Worm (Caenorhabditis elegans) whole organism, midembryonic: Measurements from ENCODE around the gene T13C5.9.
A peak's percentile ranks its signal among the peaks of the same experiment; 100 is the strongest.

Experiments used
- T22C8.4 ChIP-seq: fragments of 200-800 bp; sonication (Bioruptor generic); IDR thresholded peaks from 2 replicates; pipeline ENCODE4 v1.3.6; 2022; ENCODE audit warnings: missing genetic modification characterization, missing compliant biosample characterization
- cog-1 ChIP-seq: sonication (generic microtip); optimal IDR thresholded peaks from 2 replicates; lab custom pipeline; 2016; ENCODE audit warnings: missing genetic modification characterization, missing compliant biosample characterization
- flt-1 ChIP-seq: fragments of 200-800 bp; sonication (Bioruptor generic); IDR thresholded peaks from 2 replicates; pipeline ENCODE4 v1.3.6; 2022; ENCODE audit warnings: missing genetic modification characterization, missing compliant biosample characterization
- klf-2 ChIP-seq: fragments of 200-800 bp; sonication (Bioruptor generic); conservative IDR thresholded peaks from 2 replicates; pipeline ENCODE4 v1.3.6; 2022; ENCODE audit warnings: missing genetic modification reagents, missing genetic modification characterization, missing compliant biosample characterization
- med-1 ChIP-seq: sonication (generic microtip); optimal IDR thresholded peaks from 2 replicates; lab custom pipeline; 2017; ENCODE audit warnings: missing genetic modification characterization, mild to moderate bottlenecking, missing compliant biosample characterization, antibody characterized with exemption, missing genetic modification reagents; ENCODE audit not compliant: insufficient read depth
- ref-1 ChIP-seq: fragments of 200-800 bp; sonication (Bioruptor generic); conservative IDR thresholded peaks from 2 replicates; pipeline ENCODE4 v1.3.6; 2022; ENCODE audit warnings: missing genetic modification reagents, missing genetic modification characterization, missing compliant biosample characterization
- tab-1 ChIP-seq: fragments of 200-800 bp; sonication (Bioruptor generic); IDR thresholded peaks from 2 replicates; pipeline ENCODE4 v1.3.6; 2022; ENCODE audit warnings: missing genetic modification characterization, missing compliant biosample characterization
- ztf-23 ChIP-seq: fragments of 200-800 bp; sonication (Bioruptor generic); IDR thresholded peaks from 2 replicates; pipeline ENCODE4 v1.3.6; 2022; ENCODE audit warnings: missing genetic modification reagents, missing genetic modification characterization, missing compliant biosample characterization
- ztf-29 ChIP-seq: fragments of 200-800 bp; sonication (Bioruptor generic); IDR thresholded peaks from 2 replicates; pipeline ENCODE4 v1.3.6; 2022; ENCODE audit warnings: missing genetic modification reagents, missing genetic modification characterization, missing compliant biosample characterization

The T13C5.9 gene

DNA sequence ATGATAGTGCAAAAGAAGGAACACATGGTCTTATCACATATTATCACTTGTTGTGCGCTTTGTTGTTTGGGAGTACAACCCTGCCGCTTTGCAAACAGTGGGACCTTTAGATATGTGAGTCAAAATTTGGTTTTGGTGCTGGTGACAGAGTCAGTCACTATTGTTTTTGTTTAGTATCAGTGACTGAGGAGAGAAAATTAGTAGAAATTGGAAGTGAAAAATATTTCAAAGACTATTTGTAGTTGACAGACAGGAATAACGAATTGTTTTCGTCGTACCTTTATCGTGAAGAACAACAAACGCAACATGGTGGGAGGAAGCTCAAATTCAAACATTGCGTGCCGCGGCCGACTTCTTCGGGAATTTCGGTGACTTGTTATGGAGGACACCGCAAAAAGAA lies 26.5 kb downstream of the T13C5.9 start, which contains the start of gene lrch-1:
Gene lrch-1 (minus strand): TSS at position 101 of the 400 bp plus-strand sequence.
- TF ChIP-seq ztf-23 (GFP tag; lab: Robert Waterston, UW) (no peak), T22C8.4 (GFP tag; lab: Robert Waterston, UW) (no peak), med-1 (GFP tag; lab: Kevin White, UChicago) (no peak), ref-1 (GFP tag; lab: Robert Waterston, UW) (no peak), flt-1 (GFP tag; lab: Robert Waterston, UW) (no peak), cog-1 (no peak), klf-2 (GFP tag; lab: Robert Waterston, UW) (no peak), ztf-29 (GFP tag; lab: Robert Waterston, UW) (no peak), tab-1 (GFP tag; lab: Robert Waterston, UW) (no peak)

DNA sequence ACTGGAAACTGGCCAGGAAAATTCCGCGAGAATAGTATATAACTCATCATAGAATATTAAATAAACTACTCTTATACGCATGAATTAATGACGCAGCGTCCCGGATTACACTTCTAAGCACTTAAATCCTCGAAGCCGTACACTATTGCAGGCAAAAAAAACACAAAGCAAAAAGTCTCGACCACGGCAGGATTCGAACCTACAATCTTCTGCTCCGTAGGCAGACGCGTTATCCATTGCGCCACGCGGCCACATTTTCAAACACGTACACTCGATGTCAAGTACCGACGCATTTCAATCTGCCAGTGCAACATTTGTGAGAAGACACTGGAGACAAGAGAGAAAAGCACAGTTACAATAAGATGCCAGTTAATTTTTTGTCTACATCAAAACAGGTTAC lies 29.8 kb downstream of the T13C5.9 start:
- TF ChIP-seq ztf-23 (GFP tag; lab: Robert Waterston, UW) (peak; percentile 80), flt-1 (GFP tag; lab: Robert Waterston, UW) (peak; percentile 89), cog-1 (no peak), klf-2 (GFP tag; lab: Robert Waterston, UW) (peak; percentile 60; the same call in 1 of the 2 replicates), T22C8.4 (GFP tag; lab: Robert Waterston, UW) (peak; percentile 38; the same call in 1 of the 2 replicates), ztf-29 (GFP tag; lab: Robert Waterston, UW) (peak; percentile 46), med-1 (GFP tag; lab: Kevin White, UChicago) (no peak), ref-1 (GFP tag; lab: Robert Waterston, UW) (0 out of 2 replicates have a peak, but pooled peaks have one; percentile 54), tab-1 (GFP tag; lab: Robert Waterston, UW) (peak; percentile 77)

DNA sequence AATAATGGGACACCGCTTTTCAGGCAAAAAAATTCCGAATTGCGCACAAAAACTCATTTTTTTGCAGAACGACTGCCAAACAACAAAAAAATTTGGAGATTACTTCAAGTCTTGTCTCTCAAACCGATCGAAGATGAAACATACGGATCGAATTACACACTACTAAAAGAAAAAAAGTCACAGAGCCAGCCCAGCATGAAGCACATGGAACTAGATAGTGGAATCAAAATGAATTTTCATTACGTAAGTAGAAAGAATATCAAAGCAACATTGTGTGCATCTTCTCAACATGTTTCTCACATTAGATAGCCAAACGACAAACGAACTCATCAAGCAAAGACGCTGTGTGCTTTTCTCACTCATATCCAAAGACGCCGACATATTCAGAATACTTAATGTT lies 31.0 kb downstream of the T13C5.9 start:
- TF ChIP-seq flt-1 (GFP tag; lab: Robert Waterston, UW) (no peak), ztf-29 (GFP tag; lab: Robert Waterston, UW) (no peak), cog-1 (no peak), ztf-23 (GFP tag; lab: Robert Waterston, UW) (no peak), med-1 (GFP tag; lab: Kevin White, UChicago) (no peak), tab-1 (GFP tag; lab: Robert Waterston, UW) (no peak), klf-2 (GFP tag; lab: Robert Waterston, UW) (no peak), ref-1 (GFP tag; lab: Robert Waterston, UW) (no peak), T22C8.4 (GFP tag; lab: Robert Waterston, UW) (no peak)

DNA sequence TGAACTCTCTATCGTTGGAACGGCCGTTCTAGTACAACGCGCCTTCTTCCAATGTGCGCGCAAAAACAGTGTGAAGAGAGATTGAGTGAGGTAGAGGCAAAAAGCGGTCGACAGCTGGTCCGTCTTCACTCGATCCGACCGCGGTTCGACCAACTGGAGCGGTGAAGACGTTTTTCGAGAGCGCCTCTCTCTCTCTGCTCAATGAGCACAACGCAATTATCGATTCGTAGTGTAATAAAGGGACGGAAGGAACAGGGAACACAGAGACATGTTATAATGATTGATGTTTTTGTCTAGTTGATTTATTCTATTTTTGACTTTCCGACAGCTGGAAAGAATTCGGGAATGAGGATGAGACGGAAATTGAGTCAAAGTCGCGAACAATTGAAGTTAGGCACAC lies 34.8 kb downstream of the T13C5.9 start:
- TF ChIP-seq T22C8.4 (GFP tag; lab: Robert Waterston, UW) (peak; percentile 53), cog-1 (no peak), med-1 (GFP tag; lab: Kevin White, UChicago) (no peak)

DNA sequence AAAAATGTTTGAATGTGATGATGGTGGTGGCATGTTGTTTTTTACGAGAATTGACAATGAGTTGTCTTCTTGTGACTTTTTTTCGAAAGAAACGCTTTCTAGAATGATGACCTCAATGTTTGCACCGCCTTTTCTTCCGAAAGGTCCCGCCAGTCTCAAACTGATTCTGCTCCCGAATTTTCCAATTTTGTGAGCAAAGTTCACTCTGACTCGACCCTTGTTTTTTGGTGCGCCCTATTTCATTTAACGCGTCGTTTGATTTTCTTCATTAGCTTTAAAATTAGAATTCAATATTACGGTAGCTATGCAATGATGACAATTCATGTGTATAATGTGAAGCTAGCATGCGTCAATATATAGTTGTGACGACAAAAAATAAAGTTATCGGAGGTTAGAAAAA lies 40.6 kb downstream of the T13C5.9 start, which contains the start of gene lite-1:
Gene lite-1 (minus strand): TSS at position 101 of the 400 bp plus-strand sequence.
- TF ChIP-seq flt-1 (GFP tag; lab: Robert Waterston, UW) (no peak), med-1 (GFP tag; lab: Kevin White, UChicago) (no peak), ref-1 (GFP tag; lab: Robert Waterston, UW) (no peak), klf-2 (GFP tag; lab: Robert Waterston, UW) (no peak), tab-1 (GFP tag; lab: Robert Waterston, UW) (no peak), ztf-29 (GFP tag; lab: Robert Waterston, UW) (no peak), T22C8.4 (GFP tag; lab: Robert Waterston, UW) (no peak), ztf-23 (GFP tag; lab: Robert Waterston, UW) (no peak), cog-1 (no peak)

- TF ChIP-seq tab-1 (GFP tag; lab: Robert Waterston, UW): no peak
- TF ChIP-seq ztf-29 (GFP tag; lab: Robert Waterston, UW): no peak
Observed at ce11 chrX:6232998-6233626, 43.1 kb downstream of the T13C5.9 start, which contains the start of gene C14F11.4. Gene C14F11.4, minus strand, starts transcription at chrX:6233048.

DNA sequence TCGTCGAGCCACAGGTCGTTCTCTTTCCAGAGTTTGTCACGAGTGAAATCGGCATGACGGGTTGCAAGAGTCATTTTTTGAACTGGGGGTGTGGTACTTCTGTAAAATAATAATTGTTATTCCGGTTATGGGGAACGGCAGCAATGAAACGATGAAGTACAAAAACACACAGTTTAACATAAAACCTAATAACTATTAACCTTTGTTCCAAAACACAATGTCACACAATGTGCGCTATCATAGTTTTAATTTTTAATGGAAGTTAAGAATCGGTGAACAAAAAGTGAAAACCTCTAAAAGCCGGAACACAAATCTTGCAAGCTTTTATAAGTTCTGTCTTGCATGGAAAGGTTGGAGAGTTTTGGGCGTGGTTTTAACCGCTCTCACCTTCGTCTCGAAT lies 45.4 kb downstream of the T13C5.9 start, which contains the start of gene hsp-43:
Gene hsp-43 (minus strand): TSS at position 101 of the 400 bp plus-strand sequence.
- TF ChIP-seq cog-1 (no peak), T22C8.4 (GFP tag; lab: Robert Waterston, UW) (no peak), flt-1 (GFP tag; lab: Robert Waterston, UW) (no peak), ztf-29 (GFP tag; lab: Robert Waterston, UW) (no peak), ref-1 (GFP tag; lab: Robert Waterston, UW) (no peak), tab-1 (GFP tag; lab: Robert Waterston, UW) (no peak), med-1 (GFP tag; lab: Kevin White, UChicago) (no peak)

- no peak for TF ChIP-seq ztf-23 (GFP tag; lab: Robert Waterston, UW)
- TF ChIP-seq ref-1 (GFP tag; lab: Robert Waterston, UW): no peak
- no peak for TF ChIP-seq ztf-29 (GFP tag; lab: Robert Waterston, UW)
- TF ChIP-seq tab-1 (GFP tag; lab: Robert Waterston, UW): no peak
Observed at ce11 chrX:6238973-6239372, 48.9 kb downstream of the T13C5.9 start, which contains the start of gene rml-3. Gene rml-3, minus strand, starts transcription at chrX:6239065.

DNA sequence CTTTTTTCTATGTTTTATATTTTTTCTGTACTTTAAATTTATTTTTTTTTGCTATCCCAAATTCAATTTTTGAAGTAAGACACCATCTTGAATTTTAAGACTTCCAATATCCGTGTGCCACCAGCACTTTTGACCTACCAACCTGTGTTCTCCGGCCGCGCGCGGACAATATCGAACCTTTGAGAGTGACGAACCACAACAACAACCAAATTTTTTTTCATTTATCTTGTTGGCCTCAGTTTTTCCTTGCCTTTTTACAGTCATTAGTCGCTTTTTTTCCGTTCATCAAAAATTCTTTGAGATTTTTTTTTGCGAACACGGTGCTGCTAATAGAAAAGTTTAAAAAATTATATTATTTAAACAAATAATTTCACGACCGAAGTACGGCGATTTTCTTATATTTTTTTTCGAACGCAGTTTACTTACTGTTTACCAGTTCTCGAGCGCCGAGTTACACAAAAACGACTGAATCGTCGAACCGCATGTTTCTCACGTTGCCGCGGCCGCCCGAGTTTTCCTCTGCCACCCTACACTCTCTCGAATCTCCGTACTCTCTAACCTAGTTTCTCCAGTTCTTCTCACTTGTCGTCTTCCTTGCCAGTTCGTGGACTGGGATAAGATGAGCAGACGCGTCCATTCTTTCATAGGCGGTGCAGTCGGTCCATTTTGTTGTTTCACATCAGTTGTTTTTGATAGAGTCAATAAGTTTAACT lies 50.0 kb downstream of the T13C5.9 start:
- TF ChIP-seq ref-1 (GFP tag; lab: Robert Waterston, UW): no peak
- no peak for TF ChIP-seq tab-1 (GFP tag; lab: Robert Waterston, UW)
- TF ChIP-seq flt-1 (GFP tag; lab: Robert Waterston, UW): no peak
- no peak for TF ChIP-seq klf-2 (GFP tag; lab: Robert Waterston, UW)
- TF ChIP-seq cog-1: no peak
- no peak for TF ChIP-seq ztf-23 (GFP tag; lab: Robert Waterston, UW)
- no peak for TF ChIP-seq ztf-29 (GFP tag; lab: Robert Waterston, UW)
- no peak for TF ChIP-seq med-1 (GFP tag; lab: Kevin White, UChicago)
- no peak for TF ChIP-seq T22C8.4 (GFP tag; lab: Robert Waterston, UW)
